Fruit fly (Drosophila melanogaster): ENCODE measurements around the gene hay.

Gene hay

DNA sequence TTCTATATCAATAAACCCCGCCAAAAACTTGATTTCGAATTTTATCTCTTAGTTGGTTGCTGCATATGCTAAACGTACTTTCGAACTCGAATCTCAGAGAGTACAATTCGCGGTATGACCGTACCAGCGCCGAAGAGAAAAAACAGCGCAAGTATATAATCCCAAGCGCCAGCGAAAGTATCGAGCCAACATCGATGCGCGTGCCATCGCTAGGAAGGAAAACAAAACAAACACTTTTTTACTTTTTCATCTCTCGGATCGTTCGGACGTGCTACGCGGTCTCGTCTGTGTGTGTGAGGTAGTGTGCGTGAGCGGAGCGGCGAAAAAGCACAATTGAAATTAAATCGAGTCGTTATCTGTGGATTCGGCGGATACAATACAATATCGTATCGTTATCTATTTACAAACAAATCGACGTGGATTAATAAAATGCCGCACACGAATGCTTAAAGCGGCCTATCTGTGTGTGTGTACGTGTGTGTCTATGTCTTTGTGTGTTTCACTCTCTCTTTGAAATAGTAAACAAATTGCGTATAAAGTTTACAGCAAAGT lies 33.7 kb downstream of the hay start, which contains the start of gene simj (continued):
- peak; percentile 6 for TF ChIP-seq zf30C (GFP tag; optimal IDR thresholded peaks at IDR 0.05)
- TF ChIP-seq CG7963 (GFP tag; IDR thresholded peaks at IDR 0.05; ENCODE audit: partially characterized antibody) = peak; percentile 74
- TF ChIP-seq CG1647 (GFP tag; optimal IDR thresholded peaks at IDR 0.05) = peak; percentile 13
- peak; percentile 60 for TF ChIP-seq Doc3 (GFP tag; IDR thresholded peaks at IDR 0.05; ENCODE audit: partially characterized antibody)
- peak; percentile 16 for TF ChIP-seq CG17912 (GFP tag; optimal IDR thresholded peaks at IDR 0.05)
- peak; percentile 34 for TF ChIP-seq CG18262 (tag; optimal IDR thresholded peaks at IDR 0.05)
- TF ChIP-seq schlank (tag; optimal IDR thresholded peaks at IDR 0.05) = peak; percentile 43

- TF ChIP-seq Ssrp (tag; optimal IDR thresholded peaks at IDR 0.05) (peak; percentile 98), lab (GFP tag; optimal IDR thresholded peaks at IDR 0.05) (peak; percentile 96), Dll (GFP tag; IDR thresholded peaks at IDR 0.05; ENCODE audit: partially characterized antibody) (no peak), CG4707 (GFP tag; optimal IDR thresholded peaks at IDR 0.05) (peak; percentile 89), tap (tag; optimal IDR thresholded peaks at IDR 0.05) (peak; percentile 98), fu2 (GFP tag; optimal IDR thresholded peaks at IDR 0.05) (peak; percentile 69), Hsf (GFP tag; optimal IDR thresholded peaks at IDR 0.05) (peak; percentile 93), Eip74EF (GFP tag; optimal IDR thresholded peaks at IDR 0.05) (peak in 1 of 2 experiments; percentile 99), CG7786 (GFP tag; optimal IDR thresholded peaks at IDR 0.05) (peak; percentile 74), CG10209 (GFP tag; optimal IDR thresholded peaks at IDR 0.05) (peak; percentile 98), pb (GFP tag; optimal IDR thresholded peaks at IDR 0.05) (peak; percentile 87), CG13296 (GFP tag; optimal IDR thresholded peaks at IDR 0.05) (peak; percentile 98), CG17802 (tag; optimal IDR thresholded peaks at IDR 0.05) (peak; percentile 76), jing (GFP tag; optimal IDR thresholded peaks at IDR 0.05) (peak; percentile 89), Xrp1 (GFP tag; IDR thresholded peaks at IDR 0.05) (peak; percentile 98), Scr (GFP tag; IDR thresholded peaks at IDR 0.05; ENCODE audit: partially characterized antibody) (no peak; the same call in 1 of the 2 replicates), CG9876 (GFP tag; optimal IDR thresholded peaks at IDR 0.05) (peak; percentile 44), CG10274 (GFP tag; optimal IDR thresholded peaks at IDR 0.05) (peak; percentile 89), fd64A (GFP tag; optimal IDR thresholded peaks at IDR 0.05) (peak; percentile 84), Bteb2 (GFP tag; optimal IDR thresholded peaks at IDR 0.05) (peak; percentile 86), B-H1 (GFP tag; IDR thresholded peaks at IDR 0.05) (peak; percentile 89), CG8388 (GFP tag; optimal IDR thresholded peaks at IDR 0.05) (peak; percentile 98), zf30C (GFP tag; optimal IDR thresholded peaks at IDR 0.05) (no peak), NK7.1 (GFP tag; optimal IDR thresholded peaks at IDR 0.05) (peak; percentile 67), Antp (GFP tag; optimal IDR thresholded peaks at IDR 0.05) (peak; percentile 64), CG11085 (GFP tag; IDR thresholded peaks at IDR 0.05) (no peak; the same call in none of the 2 replicates), gce (GFP tag; IDR thresholded peaks at IDR 0.05) (peak; percentile 89), ERR (GFP tag; optimal IDR thresholded peaks at IDR 0.05) (peak; percentile 50), chn (GFP tag; optimal IDR thresholded peaks at IDR 0.05) (peak; percentile 89), pan (optimal IDR thresholded peaks at IDR 0.05) (no peak), pan (GFP tag; optimal IDR thresholded peaks at IDR 0.05 in 1 of 2, IDR thresholded peaks at IDR 0.05 in 1 of 2) (peak in 1 of 2 experiments; percentile 95), ato (GFP tag; IDR thresholded peaks at IDR 0.05; ENCODE audit: partially characterized antibody) (no peak), CG11723 (GFP tag; optimal IDR thresholded peaks at IDR 0.05) (peak; percentile 97), yki (optimal IDR thresholded peaks at IDR 0.05) (peak; percentile 58), Six4 (GFP tag; optimal IDR thresholded peaks at IDR 0.05) (peak; percentile 96), CG16813 (GFP tag; IDR thresholded peaks at IDR 0.05; ENCODE audit: partially characterized antibody) (no peak), Atf3 (GFP tag; optimal IDR thresholded peaks at IDR 0.05) (peak; percentile 78), gcm (GFP tag; optimal IDR thresholded peaks at IDR 0.05) (peak; percentile 99), fru (optimal IDR thresholded peaks at IDR 0.05) (no peak), MTF-1 (GFP tag; optimal IDR thresholded peaks at IDR 0.05; ENCODE audit: borderline replicate concordance) (peak; percentile 83), oc (tag; optimal IDR thresholded peaks at IDR 0.05) (peak; percentile 96)
Measured at dm6 chr3L:10665433-10666150, 34.7 kb downstream of the hay start.
